Worm (Caenorhabditis elegans): ENCODE results near the gene dnj-18.

Gene dnj-18

DNA sequence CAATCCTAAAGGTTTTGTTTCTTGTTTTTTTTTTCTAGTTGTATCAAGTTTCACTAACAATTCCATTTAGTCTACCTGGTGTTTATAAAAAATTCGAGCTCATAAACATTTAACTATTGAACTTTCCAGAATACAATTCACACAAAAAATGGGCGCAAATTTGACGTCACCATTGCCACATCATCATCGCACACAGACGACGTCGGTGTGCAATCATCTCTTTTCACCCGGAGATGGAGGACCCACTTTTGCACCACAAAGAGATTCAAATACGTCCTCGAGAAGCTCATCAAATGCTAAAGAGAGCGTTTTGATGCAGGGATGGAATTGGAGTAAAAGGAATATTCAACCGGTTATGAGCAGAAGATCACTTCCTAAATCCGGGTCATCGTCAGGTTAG is 38.5 kb upstream of the dnj-18 start:
- no peak for TF ChIP-seq cnd-1 (tag; optimal IDR thresholded peaks at IDR 0.05)
- no peak for TF ChIP-seq mab-5 (tag; optimal IDR thresholded peaks at IDR 0.05)
- no peak for TF ChIP-seq hlh-1 (tag; optimal IDR thresholded peaks at IDR 0.05)
- TF ChIP-seq ceh-83 (GFP tag; optimal IDR thresholded peaks at IDR 0.05) = no peak
- TF ChIP-seq unc-120 (tag; optimal IDR thresholded peaks at IDR 0.05; ENCODE audit: poor library complexity, severe bottlenecking) = no peak
- no peak for TF ChIP-seq nhr-237 (tag; optimal IDR thresholded peaks at IDR 0.05)
- TF ChIP-seq M03D4.4 (tag; optimal IDR thresholded peaks at IDR 0.05) = no peak
- no peak for TF ChIP-seq drap-1 (GFP tag; optimal IDR thresholded peaks at IDR 0.05)

- TF ChIP-seq zip-8 (tag; optimal IDR thresholded peaks at IDR 0.05) = no peak
- no peak for TF ChIP-seq ztf-11 (tag; optimal IDR thresholded peaks at IDR 0.05)
- no peak for TF ChIP-seq nhr-12 (tag; optimal IDR thresholded peaks at IDR 0.05)
- no peak for TF ChIP-seq ceh-43 (GFP tag; optimal IDR thresholded peaks at IDR 0.05)
Observed at ce11 chrIII:4665272-4665671, 32.6 kb upstream of the dnj-18 start, which contains the start of gene T23F11.4. T23F11.4 (minus strand) TSS chrIII:4665372.

- TF ChIP-seq zip-8 (tag; optimal IDR thresholded peaks at IDR 0.05) = no peak
- no peak for TF ChIP-seq unc-39 (tag; optimal IDR thresholded peaks at IDR 0.05)
- TF ChIP-seq ztf-11 (tag; optimal IDR thresholded peaks at IDR 0.05) = no peak
- peak; percentile 27 for TF ChIP-seq pha-4 (tag; optimal IDR thresholded peaks at IDR 0.05)
- peak; percentile 1 for TF ChIP-seq nhr-12 (tag; optimal IDR thresholded peaks at IDR 0.05)
- TF ChIP-seq unc-62 (GFP tag; optimal IDR thresholded peaks at IDR 0.05) = peak; percentile 73
- peak; percentile 47 for TF ChIP-seq cnd-1 (tag; optimal IDR thresholded peaks at IDR 0.05)
- peak; percentile 38 for TF ChIP-seq M03D4.4 (tag; optimal IDR thresholded peaks at IDR 0.05)
- TF ChIP-seq flh-1 (GFP tag; optimal IDR thresholded peaks at IDR 0.05) = no peak
- no peak for TF ChIP-seq nhr-237 (tag; optimal IDR thresholded peaks at IDR 0.05)
- TF ChIP-seq hlh-1 (tag; optimal IDR thresholded peaks at IDR 0.05) = peak; percentile 84
- TF ChIP-seq ces-1 (GFP tag; optimal IDR thresholded peaks at IDR 0.05) = peak; percentile 55
- TF ChIP-seq blmp-1 (tag; optimal IDR thresholded peaks at IDR 0.05) = no peak
- TF ChIP-seq ceh-43 (GFP tag; optimal IDR thresholded peaks at IDR 0.05) = peak; percentile 40
- TF ChIP-seq mep-1 (tag; optimal IDR thresholded peaks at IDR 0.05) = peak; percentile 41
- TF ChIP-seq drap-1 (GFP tag; optimal IDR thresholded peaks at IDR 0.05) = peak; percentile 53
- no peak for TF ChIP-seq ceh-83 (GFP tag; optimal IDR thresholded peaks at IDR 0.05)
- TF ChIP-seq sptf-1 (tag; optimal IDR thresholded peaks at IDR 0.05) = peak; percentile 42
- TF ChIP-seq ham-2 (GFP tag; optimal IDR thresholded peaks at IDR 0.05) = peak; percentile 62
- no peak for TF ChIP-seq mls-2 (tag; optimal IDR thresholded peaks at IDR 0.05)
- no peak for TF ChIP-seq tbx-8 (GFP tag; optimal IDR thresholded peaks at IDR 0.05)
- no peak for TF ChIP-seq mab-5 (tag; optimal IDR thresholded peaks at IDR 0.05)
- TF ChIP-seq lin-13 (tag; optimal IDR thresholded peaks at IDR 0.05) = peak; percentile 54
- peak; percentile 41 for TF ChIP-seq lsy-2 (tag; optimal IDR thresholded peaks at IDR 0.05)
- TF ChIP-seq snpc-4 (tag; optimal IDR thresholded peaks at IDR 0.05) = no peak
- no peak for TF ChIP-seq bed-3 (GFP tag; optimal IDR thresholded peaks at IDR 0.05)
- no peak for TF ChIP-seq elt-3 (tag; optimal IDR thresholded peaks at IDR 0.05)
- TF ChIP-seq unc-120 (tag; optimal IDR thresholded peaks at IDR 0.05; ENCODE audit: poor library complexity, severe bottlenecking) = peak; percentile 96
- no peak for TF ChIP-seq lin-32 (GFP tag; optimal IDR thresholded peaks at IDR 0.05)
- peak; percentile 3 for TF ChIP-seq ceh-39 (tag; optimal IDR thresholded peaks at IDR 0.05)
- TF ChIP-seq elt-1 (tag; optimal IDR thresholded peaks at IDR 0.05; ENCODE audit: borderline replicate concordance, insufficient read depth) = no peak
- TF ChIP-seq sem-2 (GFP tag; optimal IDR thresholded peaks at IDR 0.05) = no peak
- TF ChIP-seq nhr-28 (tag; optimal IDR thresholded peaks at IDR 0.05) = no peak
- no peak for TF ChIP-seq nhr-76 (tag; optimal IDR thresholded peaks at IDR 0.05)
- no peak for TF ChIP-seq nhr-2 (tag; optimal IDR thresholded peaks at IDR 0.05)
Observed at ce11 chrIII:4666753-4667400, 31.0 kb upstream of the dnj-18 start.

DNA sequence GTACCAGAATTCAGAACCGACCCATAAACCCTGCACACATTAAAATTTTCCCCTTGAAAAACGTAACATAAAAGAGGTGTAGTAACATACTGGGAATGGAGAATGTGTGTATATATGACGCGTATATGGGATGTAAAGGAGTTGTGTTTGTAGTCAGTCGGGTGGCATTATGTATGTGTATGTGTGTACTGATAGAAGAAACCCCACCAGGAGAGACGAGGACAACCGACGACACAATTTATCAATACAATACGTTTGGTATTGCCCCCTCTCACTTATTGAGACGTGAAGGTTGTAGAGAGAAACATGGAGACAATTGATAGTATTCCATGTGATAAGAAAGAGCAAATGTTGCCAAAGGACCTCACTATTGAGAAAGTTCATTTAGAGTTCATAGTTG is 29.8 kb upstream of the dnj-18 start:
- no peak for TF ChIP-seq sem-2 (GFP tag; optimal IDR thresholded peaks at IDR 0.05)
- TF ChIP-seq hlh-1 (tag; optimal IDR thresholded peaks at IDR 0.05) = no peak
- no peak for TF ChIP-seq mab-5 (tag; optimal IDR thresholded peaks at IDR 0.05)
- TF ChIP-seq unc-120 (tag; optimal IDR thresholded peaks at IDR 0.05; ENCODE audit: poor library complexity, severe bottlenecking) = no peak
- no peak for TF ChIP-seq lsy-2 (tag; optimal IDR thresholded peaks at IDR 0.05)

All from whole organism, mixed stage, embryonic.